Worm (Caenorhabditis elegans) whole organism, L1 larva: ENCODE results near the gene ncx-8.

Source experiments
- C04F5.9 ChIP-seq: sonication (generic microtip); optimal IDR thresholded peaks from 2 replicates; lab custom pipeline; 2016; ENCODE audit warnings: missing genetic modification characterization, missing compliant biosample characterization
- F16B12.6 ChIP-seq: fragments of 150-350 bp; optimal IDR thresholded peaks from 2 replicates; lab custom pipeline; 2014; ENCODE audit warnings: missing biosample characterization, missing genetic modification characterization
- blmp-1 ChIP-seq: fragments of 150-350 bp; optimal IDR thresholded peaks from 2 replicates; lab custom pipeline; 2014; ENCODE audit warnings: missing biosample characterization, missing genetic modification characterization
- ceh-8 ChIP-seq: fragments of 200-800 bp; sonication (Bioruptor generic); optimal IDR thresholded peaks from 2 replicates; lab custom pipeline; 2018; ENCODE audit warnings: mild to moderate bottlenecking, missing genetic modification characterization, moderate library complexity, missing compliant biosample characterization
- ces-1 ChIP-seq: fragments of 150-350 bp; optimal IDR thresholded peaks from 2 replicates; lab custom pipeline; 2014; ENCODE audit warnings: missing biosample characterization, missing genetic modification reagents, missing genetic modification characterization
- efl-3 ChIP-seq: fragments of 200-800 bp; sonication (Bioruptor generic); optimal IDR thresholded peaks from 2 replicates; lab custom pipeline; 2018; ENCODE audit warnings: mild to moderate bottlenecking, missing genetic modification characterization, missing compliant biosample characterization
- egl-13 ChIP-seq: sonication (generic microtip); optimal IDR thresholded peaks from 2 replicates; lab custom pipeline; 2016; ENCODE audit warnings: missing genotype, missing genetic modification reagents, missing genetic modification characterization, missing compliant biosample characterization
- elt-2 ChIP-seq: sonication (generic microtip); optimal IDR thresholded peaks from 2 replicates; lab custom pipeline; 2016; ENCODE audit warnings: missing genetic modification characterization, mild to moderate bottlenecking, inconsistent platforms, missing compliant biosample characterization, missing genetic modification reagents
- fkh-10 ChIP-seq: sonication (generic microtip); optimal IDR thresholded peaks from 2 replicates; lab custom pipeline; 2017; ENCODE audit warnings: missing biosample characterization, missing genetic modification reagents, missing genetic modification characterization
- fos-1 ChIP-seq: fragments of 150-350 bp; optimal IDR thresholded peaks from 2 replicates; lab custom pipeline; 2014; ENCODE audit warnings: missing biosample characterization, missing genetic modification characterization
- grh-1 ChIP-seq: fragments of 200-800 bp; sonication (Bioruptor generic); IDR thresholded peaks from 2 replicates; pipeline ENCODE4 v1.3.6; 2022; ENCODE audit warnings: missing genetic modification reagents, missing genetic modification characterization, missing compliant biosample characterization
- hlh-17 ChIP-seq: fragments of 200-800 bp; sonication (Bioruptor generic); optimal IDR thresholded peaks from 2 replicates; lab custom pipeline; 2018; ENCODE audit warnings: missing genetic modification characterization, mild to moderate bottlenecking, missing compliant biosample characterization, moderate library complexity, borderline replicate concordance
- hlh-4 ChIP-seq: sonication (generic microtip); optimal IDR thresholded peaks from 2 replicates; lab custom pipeline; 2016; ENCODE audit warnings: mild to moderate bottlenecking, missing genetic modification characterization, missing compliant biosample characterization
- hpl-2 ChIP-seq: fragments of 150-350 bp; optimal IDR thresholded peaks from 2 replicates; lab custom pipeline; 2014; ENCODE audit warnings: missing biosample characterization, missing genetic modification reagents, missing genetic modification characterization
- jun-1 ChIP-seq: fragments of 150-350 bp; optimal IDR thresholded peaks from 2 replicates; lab custom pipeline; 2014; ENCODE audit warnings: missing biosample characterization, missing genetic modification reagents, missing genetic modification characterization
- lin-15B ChIP-seq: fragments of 150-350 bp; sonication (generic microtip); optimal IDR thresholded peaks from 3 replicates; lab custom pipeline; 2014; ENCODE audit warnings: missing biosample characterization, missing genetic modification characterization
- lsy-2 ChIP-seq, 2 experiments: fragments of 150-350 bp; optimal IDR thresholded peaks; 2 replicates each; lab custom pipeline; 2014; ENCODE audit warnings: missing biosample characterization in 2 of 2, missing genetic modification characterization in 2 of 2
- mdl-1 ChIP-seq, 2 experiments: fragments of 150-350 bp; optimal IDR thresholded peaks; 2 replicates each; lab custom pipeline; 2014 to 2017; ENCODE audit warnings: missing biosample characterization in 2 of 2, missing genetic modification characterization in 2 of 2, inconsistent platforms in 1 of 2
- mef-2 ChIP-seq: fragments of 150-350 bp; optimal IDR thresholded peaks from 2 replicates; lab custom pipeline; 2014; ENCODE audit warnings: missing biosample characterization, missing genetic modification characterization
- nhr-47 ChIP-seq: sonication (generic microtip); optimal IDR thresholded peaks from 2 replicates; lab custom pipeline; 2016; ENCODE audit warnings: mild to moderate bottlenecking, missing genetic modification characterization, moderate library complexity, missing compliant biosample characterization
- nhr-71 ChIP-seq: sonication (generic microtip); optimal IDR thresholded peaks from 2 replicates; lab custom pipeline; 2016; ENCODE audit warnings: mild to moderate bottlenecking, missing genetic modification characterization, moderate library complexity, missing compliant biosample characterization
- nhr-77 ChIP-seq: fragments of 150-350 bp; optimal IDR thresholded peaks from 2 replicates; lab custom pipeline; 2014; ENCODE audit warnings: missing biosample characterization, missing genetic modification characterization
- nhr-84 ChIP-seq: sonication (generic microtip); optimal IDR thresholded peaks from 2 replicates; lab custom pipeline; 2017; ENCODE audit warnings: missing biosample characterization, missing genetic modification characterization
- pag-3 ChIP-seq: sonication (generic microtip); optimal IDR thresholded peaks from 2 replicates; lab custom pipeline; 2017; ENCODE audit warnings: missing genetic modification characterization, mild to moderate bottlenecking, missing compliant biosample characterization, antibody characterized with exemption, borderline replicate concordance; ENCODE audit not compliant: insufficient read depth
- pqm-1 ChIP-seq: sonication (generic microtip); optimal IDR thresholded peaks from 3 replicates; lab custom pipeline; 2017; ENCODE audit warnings: missing biosample characterization, missing genetic modification characterization
- rnt-1 ChIP-seq: sonication (generic microtip); optimal IDR thresholded peaks from 2 replicates; lab custom pipeline; 2016; ENCODE audit warnings: mild to moderate bottlenecking, missing genetic modification characterization, moderate library complexity, missing compliant biosample characterization
- skn-1 ChIP-seq: fragments of 150-350 bp; optimal IDR thresholded peaks from 2 replicates; lab custom pipeline; 2014; ENCODE audit warnings: missing biosample characterization, missing genetic modification characterization
- snu-23 ChIP-seq: sonication (generic microtip); optimal IDR thresholded peaks from 2 replicates; lab custom pipeline; 2016; ENCODE audit warnings: missing genetic modification characterization, missing compliant biosample characterization
- sptf-1 ChIP-seq: fragments of 150-350 bp; optimal IDR thresholded peaks from 2 replicates; lab custom pipeline; 2014; ENCODE audit warnings: missing biosample characterization, missing genetic modification characterization
- tbx-2 ChIP-seq: sonication (generic microtip); optimal IDR thresholded peaks from 2 replicates; lab custom pipeline; 2016; ENCODE audit warnings: missing genetic modification characterization, missing compliant biosample characterization
- tlp-1 ChIP-seq: fragments of 150-350 bp; optimal IDR thresholded peaks from 2 replicates; lab custom pipeline; 2014; ENCODE audit warnings: missing biosample characterization, missing genetic modification characterization
- unc-130 ChIP-seq: fragments of 150-350 bp; optimal IDR thresholded peaks from 2 replicates; lab custom pipeline; 2017; ENCODE audit warnings: missing biosample characterization, missing genetic modification characterization, inconsistent platforms
- unc-30 ChIP-seq: sonication (generic microtip); optimal IDR thresholded peaks from 2 replicates; lab custom pipeline; 2017; ENCODE audit warnings: missing biosample characterization, missing genetic modification characterization
- unc-62 ChIP-seq: fragments of 150-350 bp; optimal IDR thresholded peaks from 2 replicates; lab custom pipeline; 2014; ENCODE audit warnings: missing biosample characterization, missing genetic modification reagents, missing genetic modification characterization
- unc-86 ChIP-seq: sonication (generic microtip); optimal IDR thresholded peaks from 2 replicates; lab custom pipeline; 2016; ENCODE audit warnings: missing genetic modification characterization, missing compliant biosample characterization

Gene ncx-8

DNA sequence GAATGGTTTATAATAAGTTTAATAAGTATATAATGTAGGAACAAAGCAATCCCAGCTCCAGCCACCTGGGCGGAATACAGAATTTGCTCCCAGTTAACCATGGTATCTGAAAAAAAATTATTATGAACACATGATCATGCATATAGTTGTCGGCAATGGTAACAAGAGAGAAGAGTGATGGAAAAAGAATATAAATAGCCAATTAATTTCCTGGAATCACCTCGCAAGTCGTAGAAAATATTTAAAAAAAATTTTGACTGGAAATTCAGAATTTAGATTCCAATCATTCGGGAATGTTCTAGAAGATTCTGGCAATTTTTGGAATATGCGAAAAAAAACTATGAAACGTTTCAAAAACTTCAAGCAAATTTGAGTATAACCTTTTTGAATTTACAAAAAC, 42.8 kb downstream of the ncx-8 start, which contains the start of gene str-211:
str-211 (minus strand) TSS at position 101 of the 400 bp plus-strand sequence.
- TF ChIP-seq sptf-1 (tag; lab: Kevin White, UChicago) (no peak), grh-1 (GFP tag; lab: Robert Waterston, UW) (no peak), lsy-2 (tag; optimal IDR thresholded peaks at IDR 0.05; lab: Kevin White, UChicago) (no peak), nhr-47 (tag; lab: Kevin White, UChicago) (no peak), lin-15B (tag; lab: Kevin White, UChicago) (no peak), F16B12.6 (no peak), mdl-1 (tag; optimal IDR thresholded peaks at IDR 0.05; lab: Kevin White, UChicago) (no peak), unc-30 (no peak), snu-23 (GFP tag; lab: Kevin White, UChicago) (no peak), hpl-2 (no peak), mef-2 (no peak), C04F5.9 (tag; lab: Kevin White, UChicago) (no peak), skn-1 (no peak), egl-13 (no peak)

DNA sequence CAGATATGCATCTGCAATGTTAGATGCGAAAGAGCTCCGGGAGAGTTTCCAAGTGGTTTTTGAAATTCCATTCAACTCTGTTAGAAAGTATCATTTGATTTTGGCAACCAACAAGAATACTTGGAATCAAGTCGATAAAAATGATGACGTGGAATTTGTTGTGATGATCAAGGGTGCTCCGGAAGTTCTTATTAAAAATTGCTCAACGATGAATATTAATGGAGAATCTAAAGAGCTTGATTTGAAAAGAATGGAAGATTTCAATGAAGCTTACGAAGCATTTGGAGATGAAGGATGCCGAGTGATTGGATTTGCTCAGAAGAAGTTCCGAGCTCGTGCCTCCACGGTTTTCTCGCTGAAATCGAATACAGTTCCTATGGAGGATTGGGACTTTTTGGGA, 49.7 kb downstream of the ncx-8 start:
- TF ChIP-seq nhr-77 (tag; lab: Kevin White, UChicago), result no peak
- no peak for TF ChIP-seq tbx-2 (tag; lab: Kevin White, UChicago)

DNA sequence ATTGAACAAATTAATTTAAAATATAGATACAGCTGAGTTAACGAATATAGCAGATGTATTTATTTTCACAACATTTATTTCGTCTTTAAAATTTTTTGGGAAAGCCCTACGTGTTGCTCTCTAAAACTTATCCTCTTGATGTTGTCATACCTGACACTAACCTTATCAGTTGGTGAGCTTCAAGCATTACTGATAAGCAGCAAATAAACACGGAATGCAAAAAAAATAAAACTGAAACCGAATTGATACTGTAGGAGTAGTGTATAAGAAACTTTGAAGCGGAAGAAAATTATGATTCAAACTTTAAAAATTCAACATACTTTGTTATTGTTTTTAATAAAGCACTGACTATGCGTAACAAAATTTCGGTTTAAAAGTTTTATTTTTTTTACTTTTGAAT, 51.9 kb downstream of the ncx-8 start:
- TF ChIP-seq rnt-1 (no peak), pqm-1 (tag; lab: Kevin White, UChicago) (peak; percentile 19), hlh-17 (GFP tag; lab: Kevin White, UChicago) (no peak), unc-130 (tag; lab: Kevin White, UChicago) (no peak), mdl-1 (tag; optimal IDR thresholded peaks at IDR 0.05; lab: Kevin White, UChicago) (no peak), elt-2 (peak; percentile 60), nhr-84 (tag; lab: Kevin White, UChicago) (no peak), jun-1 (tag; lab: Kevin White, UChicago) (no peak), fkh-10 (GFP tag; lab: Kevin White, UChicago) (no peak), pag-3 (no peak), blmp-1 (tag; lab: Kevin White, UChicago) (no peak)

DNA sequence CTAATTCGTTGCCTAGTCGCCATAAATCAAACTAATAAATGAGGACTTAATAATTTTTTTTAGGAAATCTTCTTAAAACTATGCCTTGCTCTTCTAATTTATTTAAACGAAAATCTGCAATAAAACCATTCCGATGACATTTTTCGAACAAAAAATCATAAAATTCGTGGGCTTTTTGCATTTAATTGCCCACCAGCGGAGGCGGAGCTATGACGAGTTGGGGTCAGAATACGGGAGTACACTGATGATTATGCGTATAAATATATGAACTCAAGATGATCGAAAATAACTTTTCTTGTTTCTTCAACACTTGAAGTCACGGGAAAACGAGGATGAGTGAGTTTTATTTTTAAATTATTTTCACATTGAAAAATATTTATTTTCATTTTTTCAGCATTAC, 52.6 kb downstream of the ncx-8 start, which contains the start of gene catp-2:
catp-2 (plus strand) TSS at position 301 of the 400 bp plus-strand sequence.
- no peak for TF ChIP-seq unc-86
- no peak for TF ChIP-seq grh-1 (GFP tag; lab: Robert Waterston, UW)
- no peak for TF ChIP-seq fos-1 (tag; lab: Kevin White, UChicago)
- no peak for TF ChIP-seq ceh-8 (GFP tag; lab: Kevin White, UChicago)
- TF ChIP-seq hpl-2, result no peak
- no peak for TF ChIP-seq rnt-1
- TF ChIP-seq nhr-71, result no peak
- TF ChIP-seq efl-3 (GFP tag; lab: Kevin White, UChicago), result no peak
- no peak for TF ChIP-seq pqm-1 (tag; lab: Kevin White, UChicago)
- TF ChIP-seq fkh-10 (GFP tag; lab: Kevin White, UChicago), result no peak
- no peak for TF ChIP-seq hlh-4 (tag; lab: Kevin White, UChicago)
- no peak for TF ChIP-seq nhr-84 (tag; lab: Kevin White, UChicago)
- TF ChIP-seq tlp-1, result no peak
- TF ChIP-seq unc-62 (GFP tag; lab: Kevin White, UChicago), result no peak
- no peak for TF ChIP-seq ces-1 (GFP tag; lab: Kevin White, UChicago)
- TF ChIP-seq, all 84 proteins: peak for 0
